Worm (Caenorhabditis elegans) whole organism, L3 larva: ENCODE data around the gene C17H12.5.
A peak's percentile ranks its signal among the peaks of the same experiment; 100 is the strongest.

ENCODE experiments used
- R02D3.7 ChIP-seq: fragments of 150-350 bp; optimal IDR thresholded peaks from 2 replicates; lab custom pipeline; 2014; ENCODE audit warnings: missing biosample characterization, missing genetic modification characterization
- aly-2 ChIP-seq: fragments of 150-350 bp; optimal IDR thresholded peaks from 2 replicates; lab custom pipeline; 2014; ENCODE audit warnings: missing biosample characterization, missing genetic modification characterization
- ama-1 ChIP-seq: fragments of 150-350 bp; optimal IDR thresholded peaks from 2 replicates; lab custom pipeline; 2018
- ceh-28 ChIP-seq: fragments of 150-350 bp; optimal IDR thresholded peaks from 2 replicates; lab custom pipeline; 2014; ENCODE audit warnings: missing biosample characterization, missing genetic modification reagents, missing genetic modification characterization
- ceh-82 ChIP-seq: fragments of 150-350 bp; optimal IDR thresholded peaks from 2 replicates; lab custom pipeline; 2014; ENCODE audit warnings: missing biosample characterization, missing genetic modification characterization
- daf-12 ChIP-seq: fragments of 150-350 bp; optimal IDR thresholded peaks from 2 replicates; lab custom pipeline; 2014; ENCODE audit warnings: missing biosample characterization, missing genetic modification reagents, missing genetic modification characterization
- egl-27 ChIP-seq: sonication (generic microtip); optimal IDR thresholded peaks from 4 replicates; lab custom pipeline; 2017; ENCODE audit warnings: missing biosample characterization, missing genetic modification reagents, missing genetic modification characterization
- egl-5 ChIP-seq: fragments of 150-350 bp; optimal IDR thresholded peaks from 2 replicates; lab custom pipeline; 2017; ENCODE audit warnings: missing biosample characterization, missing genetic modification reagents, missing genetic modification characterization, inconsistent platforms
- elt-1 ChIP-seq: fragments of 150-350 bp; optimal IDR thresholded peaks from 2 replicates; lab custom pipeline; 2014; ENCODE audit warnings: missing biosample characterization, missing genetic modification characterization
- elt-2 ChIP-seq: sonication (generic microtip); optimal IDR thresholded peaks from 2 replicates; lab custom pipeline; 2016; ENCODE audit warnings: missing genetic modification reagents, mild to moderate bottlenecking, missing genetic modification characterization, missing compliant biosample characterization
- eor-1 ChIP-seq, 2 experiments: fragments of 150-350 bp; optimal IDR thresholded peaks; 2 replicates each; lab custom pipeline; 2014 to 2018; ENCODE audit warnings: missing biosample characterization in 2 of 2, missing genetic modification characterization in 2 of 2
- fkh-10 ChIP-seq: sonication (generic microtip); optimal IDR thresholded peaks from 2 replicates; lab custom pipeline; 2017; ENCODE audit warnings: missing biosample characterization, missing genetic modification reagents, missing genetic modification characterization
- fkh-2 ChIP-seq: fragments of 150-350 bp; optimal IDR thresholded peaks from 2 replicates; lab custom pipeline; 2014; ENCODE audit warnings: missing biosample characterization, missing genetic modification reagents, missing genetic modification characterization
- fos-1 ChIP-seq: fragments of 150-350 bp; optimal IDR thresholded peaks from 2 replicates; lab custom pipeline; 2014; ENCODE audit warnings: missing biosample characterization, missing genetic modification characterization
- hmg-11 ChIP-seq: sonication (generic microtip); optimal IDR thresholded peaks from 2 replicates; lab custom pipeline; 2016; ENCODE audit warnings: missing genetic modification characterization, missing compliant biosample characterization
- jun-1 ChIP-seq: fragments of 150-350 bp; optimal IDR thresholded peaks from 2 replicates; lab custom pipeline; 2014; ENCODE audit warnings: missing biosample characterization, missing genetic modification reagents, missing genetic modification characterization
- lin-15B ChIP-seq: fragments of 150-350 bp; optimal IDR thresholded peaks from 2 replicates; lab custom pipeline; 2014; ENCODE audit warnings: missing biosample characterization, missing genetic modification characterization
- lin-39 ChIP-seq: fragments of 150-350 bp; optimal IDR thresholded peaks from 2 replicates; lab custom pipeline; 2018; ENCODE audit warnings: missing biosample characterization, missing genetic modification reagents, missing genetic modification characterization
- lsy-12 ChIP-seq: sonication (generic microtip); optimal IDR thresholded peaks from 2 replicates; lab custom pipeline; 2016; ENCODE audit warnings: mild to moderate bottlenecking, missing genetic modification characterization, missing compliant biosample characterization
- mdl-1 ChIP-seq: fragments of 150-350 bp; optimal IDR thresholded peaks from 2 replicates; lab custom pipeline; 2014; ENCODE audit warnings: missing biosample characterization, missing genetic modification characterization
- mml-1 ChIP-seq: fragments of 150-350 bp; sonication (generic microtip); optimal IDR thresholded peaks from 3 replicates; lab custom pipeline; 2014; ENCODE audit warnings: missing biosample characterization, missing genetic modification characterization
- nfya-1 ChIP-seq: sonication (generic microtip); optimal IDR thresholded peaks from 2 replicates; lab custom pipeline; 2017; ENCODE audit warnings: missing genetic modification characterization, mild to moderate bottlenecking, missing compliant biosample characterization, antibody characterized with exemption, moderate library complexity; ENCODE audit not compliant: insufficient read depth
- nhr-11 ChIP-seq: fragments of 150-350 bp; optimal IDR thresholded peaks from 2 replicates; lab custom pipeline; 2014; ENCODE audit warnings: missing biosample characterization, missing genetic modification characterization
- nhr-12 ChIP-seq: fragments of 150-350 bp; optimal IDR thresholded peaks from 2 replicates; lab custom pipeline; 2014; ENCODE audit warnings: missing biosample characterization, missing genetic modification characterization
- nhr-25 ChIP-seq: sonication (generic microtip); optimal IDR thresholded peaks from 2 replicates; lab custom pipeline; 2017; ENCODE audit warnings: missing biosample characterization, missing genetic modification characterization
- nhr-28 ChIP-seq: fragments of 150-350 bp; optimal IDR thresholded peaks from 2 replicates; lab custom pipeline; 2014; ENCODE audit warnings: missing biosample characterization, missing genetic modification characterization
- nhr-67 ChIP-seq: fragments of 150-350 bp; optimal IDR thresholded peaks from 2 replicates; lab custom pipeline; 2014; ENCODE audit warnings: missing biosample characterization, missing genetic modification characterization
- nhr-77 ChIP-seq: fragments of 150-350 bp; optimal IDR thresholded peaks from 2 replicates; lab custom pipeline; 2014; ENCODE audit warnings: missing biosample characterization, missing genetic modification characterization
- pha-4 ChIP-seq: fragments of 150-350 bp; optimal IDR thresholded peaks from 2 replicates; lab custom pipeline; 2014; ENCODE audit warnings: missing biosample characterization, missing genetic modification reagents, missing genetic modification characterization
- pqm-1 ChIP-seq: fragments of 150-350 bp; optimal IDR thresholded peaks from 2 replicates; lab custom pipeline; 2017; ENCODE audit warnings: missing biosample characterization, missing genetic modification characterization, inconsistent platforms
- sea-2 ChIP-seq: fragments of 150-350 bp; sonication (generic microtip); optimal IDR thresholded peaks from 4 replicates; lab custom pipeline; 2014; ENCODE audit warnings: missing biosample characterization, missing genetic modification reagents, missing genetic modification characterization
- skn-1 ChIP-seq: fragments of 150-350 bp; optimal IDR thresholded peaks from 2 replicates; lab custom pipeline; 2014; ENCODE audit warnings: missing biosample characterization, missing genetic modification characterization
- snpc-4 ChIP-seq: fragments of 150-350 bp; optimal IDR thresholded peaks from 2 replicates; lab custom pipeline; 2014; ENCODE audit warnings: missing biosample characterization, missing genetic modification characterization
- tbx-2 ChIP-seq: sonication (generic microtip); optimal IDR thresholded peaks from 2 replicates; lab custom pipeline; 2016; ENCODE audit warnings: mild to moderate bottlenecking, missing genetic modification characterization, missing compliant biosample characterization
- unc-39 ChIP-seq: sonication (generic microtip); optimal IDR thresholded peaks from 4 replicates; lab custom pipeline; 2017; ENCODE audit warnings: missing biosample characterization, missing genetic modification characterization
- unc-62 ChIP-seq: fragments of 150-350 bp; sonication (generic microtip); optimal IDR thresholded peaks from 4 replicates; lab custom pipeline; 2014; ENCODE audit warnings: missing biosample characterization, missing genetic modification reagents, missing genetic modification characterization
- zag-1 ChIP-seq: fragments of 150-350 bp; optimal IDR thresholded peaks from 2 replicates; lab custom pipeline; 2014; ENCODE audit warnings: missing biosample characterization, missing genetic modification characterization
- ztf-11 ChIP-seq: fragments of 150-350 bp; optimal IDR thresholded peaks from 2 replicates; lab custom pipeline; 2014; ENCODE audit warnings: missing biosample characterization, missing genetic modification characterization

C17H12.5 gene

DNA sequence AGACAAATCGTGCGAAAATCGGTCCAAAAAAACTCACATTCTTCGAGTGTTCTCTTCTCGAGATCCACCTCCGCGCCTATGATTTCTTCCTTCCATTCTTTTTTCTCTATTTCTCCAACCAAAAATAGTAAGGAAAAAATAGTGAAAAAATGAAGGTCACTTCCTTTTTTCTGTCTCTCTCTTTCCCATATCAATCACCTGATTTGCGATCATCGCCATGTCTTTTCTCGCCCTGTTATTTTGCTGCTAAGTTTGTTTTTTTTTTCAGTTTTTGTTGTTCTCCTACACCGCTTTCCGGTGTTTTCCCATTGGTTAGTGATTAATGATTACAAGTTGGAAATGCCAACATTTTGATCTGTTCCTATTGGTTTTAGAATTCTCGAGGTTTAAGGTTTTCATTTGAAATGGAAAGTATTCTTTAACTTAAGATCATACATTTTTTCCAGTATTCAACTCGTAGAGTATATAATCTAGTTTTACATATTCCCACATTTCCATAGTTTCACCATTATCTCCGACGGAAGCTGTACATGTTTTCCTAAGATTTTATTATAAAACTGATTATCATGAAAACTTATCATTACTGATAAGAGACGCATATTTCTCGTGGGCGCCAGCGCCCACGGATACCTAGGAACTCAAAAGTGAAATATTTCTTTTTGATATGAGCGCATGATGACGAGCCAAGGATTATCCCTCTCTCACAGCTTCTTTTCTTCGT lies 24.3 kb upstream of the C17H12.5 start:
- TF ChIP-seq unc-39 (no peak), unc-62 (GFP tag; lab: Kevin White, UChicago) (no peak), elt-2 (tag; lab: Kevin White, UChicago) (peak; percentile 68)

DNA sequence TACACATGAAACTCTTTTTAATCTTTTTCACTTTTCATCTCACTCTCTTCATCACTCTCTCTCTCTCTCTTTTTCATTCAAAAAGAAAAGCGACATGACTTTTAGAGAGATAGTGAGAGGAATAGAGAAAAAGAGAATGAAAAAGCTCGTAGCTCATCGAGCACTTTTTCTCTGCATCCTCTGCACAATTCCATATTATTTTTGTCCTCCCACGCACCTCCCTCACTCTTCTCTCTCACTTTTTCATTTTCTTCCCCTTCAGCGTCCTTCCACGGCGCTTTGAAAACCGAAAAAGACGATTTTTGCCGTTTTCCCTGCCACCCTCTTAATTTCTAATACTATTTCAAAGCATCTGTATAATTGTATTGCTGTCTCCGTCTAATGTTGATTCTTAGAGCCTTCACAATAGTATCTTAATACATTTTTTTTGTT lies 21.7 kb upstream of the C17H12.5 start:
- peak; percentile 33 for TF ChIP-seq elt-1 (tag; lab: Kevin White, UChicago)
- peak; percentile 82 for TF ChIP-seq nfya-1 (tag; lab: Kevin White, UChicago)
- peak; percentile 43 for TF ChIP-seq mdl-1 (tag; lab: Kevin White, UChicago)
- peak in 1 of 2 experiments; percentile 43 for TF ChIP-seq eor-1 (tag; optimal IDR thresholded peaks at IDR 0.05; lab: Kevin White, UChicago)
- TF ChIP-seq lin-15B (tag; lab: Kevin White, UChicago): peak; percentile 61
- TF ChIP-seq daf-12: no peak
- TF ChIP-seq egl-5 (tag; lab: Kevin White, UChicago): no peak
- peak; percentile 41 for TF ChIP-seq ceh-82 (tag; lab: Kevin White, UChicago)
- TF ChIP-seq elt-2 (tag; lab: Kevin White, UChicago): peak; percentile 88
- no peak for TF ChIP-seq fos-1 (tag; lab: Kevin White, UChicago)
- peak; percentile 65 for TF ChIP-seq nhr-11
- peak; percentile 73 for TF ChIP-seq fkh-10
- TF ChIP-seq pqm-1: peak; percentile 90
- peak; percentile 60 for TF ChIP-seq lsy-12 (tag; lab: Kevin White, UChicago)
- peak; percentile 77 for TF ChIP-seq jun-1 (tag; lab: Kevin White, UChicago)
- peak; percentile 91 for TF ChIP-seq hmg-11 (tag; lab: Kevin White, UChicago)
- TF ChIP-seq unc-62 (GFP tag; lab: Kevin White, UChicago): peak; percentile 69
- TF ChIP-seq zag-1 (tag; lab: Kevin White, UChicago): peak; percentile 12
- TF ChIP-seq ztf-11: no peak
- TF ChIP-seq tbx-2 (tag; lab: Kevin White, UChicago): peak; percentile 53
- peak; percentile 55 for TF ChIP-seq ceh-28 (tag; lab: Kevin White, UChicago)
- peak; percentile 74 for TF ChIP-seq skn-1
- TF ChIP-seq egl-27: peak; percentile 5
- TF ChIP-seq nhr-77 (tag; lab: Kevin White, UChicago): peak; percentile 44
- TF ChIP-seq nhr-67: no peak
- TF ChIP-seq ama-1 (lab: Kevin White, UChicago): no peak
- no peak for TF ChIP-seq nhr-25 (tag; lab: Kevin White, UChicago)
- TF ChIP-seq aly-2 (tag; lab: Kevin White, UChicago): no peak
- TF ChIP-seq pha-4: peak; percentile 83
- TF ChIP-seq R02D3.7 (tag; lab: Kevin White, UChicago): peak; percentile 45
- peak; percentile 43 for TF ChIP-seq lin-39 (tag; lab: Kevin White, UChicago)
- TF ChIP-seq, all 47 proteins: peak for 23

DNA sequence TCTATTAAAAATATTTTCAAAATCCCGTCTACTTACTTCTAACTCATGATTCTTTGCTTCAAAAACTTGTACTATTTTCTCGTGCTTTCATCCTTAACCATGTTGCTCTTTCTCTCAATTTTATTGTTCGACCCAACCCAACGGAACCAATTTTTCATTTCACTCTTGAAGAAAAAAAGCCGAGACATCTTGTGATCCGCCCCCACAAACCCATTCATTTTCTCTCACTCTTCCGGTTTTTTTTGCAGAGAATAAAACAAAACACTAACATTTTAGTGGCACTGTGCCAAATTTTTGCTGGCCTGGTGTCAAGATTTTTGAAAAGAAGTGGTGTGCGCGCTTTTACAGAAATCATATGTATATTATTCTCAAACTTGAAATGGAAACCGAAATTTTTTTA lies 19.3 kb upstream of the C17H12.5 start:
- TF ChIP-seq egl-5 (tag; lab: Kevin White, UChicago) (peak; percentile 12), nfya-1 (tag; lab: Kevin White, UChicago) (peak; percentile 25), sea-2 (GFP tag; lab: Kevin White, UChicago) (no peak), nhr-67 (no peak), pha-4 (no peak), skn-1 (no peak), hmg-11 (tag; lab: Kevin White, UChicago) (no peak), nhr-28 (no peak), pqm-1 (no peak), snpc-4 (no peak), mml-1 (tag; lab: Kevin White, UChicago) (no peak), fos-1 (tag; lab: Kevin White, UChicago) (no peak), fkh-10 (no peak), nhr-12 (tag; lab: Kevin White, UChicago) (no peak), unc-62 (GFP tag; lab: Kevin White, UChicago) (no peak), ztf-11 (no peak), fkh-2 (tag; lab: Kevin White, UChicago) (no peak), eor-1 (tag; optimal IDR thresholded peaks at IDR 0.05; lab: Kevin White, UChicago) (no peak), ama-1 (lab: Kevin White, UChicago) (no peak), zag-1 (tag; lab: Kevin White, UChicago) (no peak), lin-39 (tag; lab: Kevin White, UChicago) (peak; percentile 75), nhr-25 (tag; lab: Kevin White, UChicago) (no peak), lsy-12 (tag; lab: Kevin White, UChicago) (no peak)
